Worm (Caenorhabditis elegans): Measurements from ENCODE around the gene msp-19.

Gene msp-19

DNA sequence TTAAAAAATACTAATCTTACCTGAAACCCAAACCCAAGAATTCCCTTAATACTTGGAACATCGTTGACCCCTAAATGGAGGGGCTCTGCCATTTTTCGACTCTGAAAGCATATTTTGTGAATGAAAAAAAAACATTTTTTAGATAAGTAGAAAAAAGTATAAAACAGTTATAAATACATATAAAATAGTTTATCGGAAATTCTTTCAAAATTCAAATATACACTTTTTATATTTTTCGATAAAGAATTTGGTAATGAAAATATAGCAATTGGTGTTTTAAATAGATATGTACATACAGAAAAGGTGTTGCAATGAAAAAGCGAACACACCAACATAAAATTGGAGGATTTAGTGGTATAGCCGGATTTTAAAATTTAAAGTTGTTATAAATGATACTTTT lies 45.3 kb upstream of the msp-19 start, which contains the start of gene Y59E9AL.4:
Gene Y59E9AL.4 (minus strand): TSS at position 101 of the 400 bp plus-strand sequence.
- TF ChIP-seq dmd-6 (GFP tag; IDR thresholded peaks at IDR 0.05), result no peak
- TF ChIP-seq mes-2 (tag; optimal IDR thresholded peaks at IDR 0.05; ENCODE audit: poor library complexity, severe bottlenecking), result no peak
- TF ChIP-seq cey-2 (tag; optimal IDR thresholded peaks at IDR 0.05; ENCODE audit: borderline replicate concordance, insufficient read depth), result no peak
- no peak for TF ChIP-seq snpc-1.2 (GFP tag; IDR thresholded peaks at IDR 0.05)
- TF ChIP-seq tra-1 (GFP tag; IDR thresholded peaks at IDR 0.05), result no peak
- no peak for TF ChIP-seq duxl-1 (tag; optimal IDR thresholded peaks at IDR 0.05; ENCODE audit: poor library complexity)
- TF ChIP-seq ZK337.2 (GFP tag; IDR thresholded peaks at IDR 0.05), result no peak
- TF ChIP-seq daf-12 (tag; optimal IDR thresholded peaks at IDR 0.05), result no peak
- no peak for TF ChIP-seq set-16 (GFP tag; IDR thresholded peaks at IDR 0.05)
- no peak for TF ChIP-seq lin-13 (GFP tag; optimal IDR thresholded peaks at IDR 0.05)
- TF ChIP-seq lin-38 (GFP tag; IDR thresholded peaks at IDR 0.05), result no peak
- TF ChIP-seq ztf-7 (tag; optimal IDR thresholded peaks at IDR 0.05), result no peak
- no peak for TF ChIP-seq madf-9 (GFP tag; conservative IDR thresholded peaks at IDR 0.05)
- no peak for TF ChIP-seq mdl-1 (tag; optimal IDR thresholded peaks at IDR 0.05)
- TF ChIP-seq lsy-2 (tag; optimal IDR thresholded peaks at IDR 0.05), result no peak
- TF ChIP-seq nhr-237 (tag; optimal IDR thresholded peaks at IDR 0.05), result no peak
- no peak for TF ChIP-seq ceh-44 (GFP tag; IDR thresholded peaks at IDR 0.05)
- no peak for TF ChIP-seq mep-1 (tag; optimal IDR thresholded peaks at IDR 0.05)

DNA sequence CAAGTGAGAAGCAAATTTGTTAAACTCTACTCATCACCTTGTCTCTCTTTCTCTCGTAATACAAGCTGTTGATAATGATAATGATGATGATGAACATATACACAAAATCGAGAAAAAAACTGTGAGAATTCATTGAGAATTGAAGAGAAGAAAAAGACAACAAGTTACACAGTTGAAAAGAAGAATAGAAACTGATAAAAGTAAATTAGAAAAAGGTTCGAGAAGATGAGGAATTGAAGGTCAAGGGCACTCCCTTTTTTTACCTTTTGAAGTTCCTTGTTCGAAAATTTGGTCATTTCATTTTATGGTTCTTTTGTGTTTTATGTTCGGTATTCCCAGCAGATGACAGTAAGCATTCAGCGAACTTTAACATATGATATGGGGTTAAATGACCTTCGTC lies 44.0 kb upstream of the msp-19 start:
- TF ChIP-seq zip-2 (tag; optimal IDR thresholded peaks at IDR 0.05), result no peak
- no peak for TF ChIP-seq mes-2 (tag; optimal IDR thresholded peaks at IDR 0.05; ENCODE audit: poor library complexity, severe bottlenecking)
- peak; percentile 48 for TF ChIP-seq nhr-28 (tag; optimal IDR thresholded peaks at IDR 0.05)
- TF ChIP-seq unc-62 (GFP tag; optimal IDR thresholded peaks at IDR 0.05 in 1 of 2), result no peak
- no peak for TF ChIP-seq unc-62 (tag; optimal IDR thresholded peaks at IDR 0.05)
- no peak for TF ChIP-seq egl-43 (GFP tag; IDR thresholded peaks at IDR 0.05)
- TF ChIP-seq dmd-6 (GFP tag; IDR thresholded peaks at IDR 0.05), result no peak
- no peak for TF ChIP-seq rbr-2 (tag; optimal IDR thresholded peaks at IDR 0.05)
- no peak for TF ChIP-seq attf-4 (tag; optimal IDR thresholded peaks at IDR 0.05)
- no peak for TF ChIP-seq nhr-11 (tag; optimal IDR thresholded peaks at IDR 0.05)
- no peak for TF ChIP-seq lsy-2 (tag; optimal IDR thresholded peaks at IDR 0.05)
- TF ChIP-seq nhr-76 (tag; optimal IDR thresholded peaks at IDR 0.05), result peak; percentile 15
- TF ChIP-seq unc-39 (tag; optimal IDR thresholded peaks at IDR 0.05), result no peak
- no peak for TF ChIP-seq ZK337.2 (GFP tag; IDR thresholded peaks at IDR 0.05)
- TF ChIP-seq F49E8.2 (tag; optimal IDR thresholded peaks at IDR 0.05; ENCODE audit: borderline replicate concordance), result no peak
- peak; percentile 49 for TF ChIP-seq cey-2 (tag; optimal IDR thresholded peaks at IDR 0.05; ENCODE audit: borderline replicate concordance, insufficient read depth)
- TF ChIP-seq pha-4 (GFP tag; IDR thresholded peaks at IDR 0.05), result no peak
- no peak for TF ChIP-seq pha-4 (tag; optimal IDR thresholded peaks at IDR 0.05)
- TF ChIP-seq mep-1 (tag; optimal IDR thresholded peaks at IDR 0.05), result no peak
- TF ChIP-seq lin-39 (tag; optimal IDR thresholded peaks at IDR 0.05), result no peak
- peak; percentile 49 for TF ChIP-seq nhr-25 (tag; optimal IDR thresholded peaks at IDR 0.05; ENCODE audit: borderline replicate concordance, insufficient read depth)
- TF ChIP-seq F26F4.8 (GFP tag; conservative IDR thresholded peaks at IDR 0.05), result no peak
- no peak for TF ChIP-seq nhr-102 (tag; optimal IDR thresholded peaks at IDR 0.05)
- no peak for TF ChIP-seq nhr-41 (GFP tag; IDR thresholded peaks at IDR 0.05)
- no peak for TF ChIP-seq Y75B8A.6 (GFP tag; IDR thresholded peaks at IDR 0.05)
- TF ChIP-seq zag-1 (tag; optimal IDR thresholded peaks at IDR 0.05), result no peak
- TF ChIP-seq nhr-10 (tag; optimal IDR thresholded peaks at IDR 0.05), result no peak
- no peak for TF ChIP-seq F44E2.7 (GFP tag; IDR thresholded peaks at IDR 0.05)
- TF ChIP-seq lin-29 (GFP tag; IDR thresholded peaks at IDR 0.05), result no peak
- TF ChIP-seq nhr-48 (tag; optimal IDR thresholded peaks at IDR 0.05), result no peak
- no peak for TF ChIP-seq unc-130 (GFP tag; optimal IDR thresholded peaks at IDR 0.05)
- no peak for TF ChIP-seq zfp-2 (tag; optimal IDR thresholded peaks at IDR 0.05)
- TF ChIP-seq nhr-6 (tag; optimal IDR thresholded peaks at IDR 0.05), result no peak
- peak; percentile 7 for TF ChIP-seq dve-1 (tag; optimal IDR thresholded peaks at IDR 0.05; ENCODE audit: insufficient read depth)
- no peak for TF ChIP-seq ctbp-1 (GFP tag; IDR thresholded peaks at IDR 0.05)
- no peak for TF ChIP-seq jun-1 (tag; optimal IDR thresholded peaks at IDR 0.05)
- TF ChIP-seq madf-5 (GFP tag; IDR thresholded peaks at IDR 0.05), result no peak
